Fruit fly (Drosophila melanogaster) Kc167 (cell line): ENCODE measurements around the gene Hs6st.

Source experiments
- h ChIP-seq: fragments of >200 bp; optimal IDR thresholded peaks from 3 replicates; lab custom pipeline; 2018; ENCODE audit warnings: missing external identifiers
- insv ChIP-seq: fragments of >200 bp; optimal IDR thresholded peaks from 3 replicates; lab custom pipeline; 2018; ENCODE audit warnings: missing external identifiers
- ttk ChIP-seq: sonication (Bioruptor generic); optimal IDR thresholded peaks from 2 replicates; lab custom pipeline; 2017; ENCODE audit warnings: missing external identifiers

dm6 chr3R:19972598-19972997, 35.7 kb downstream of the Hs6st start, which contains the start of gene CG31213:
- TF ChIP-seq insv (lab: Kevin White, UChicago) (no peak), h (lab: Kevin White, UChicago) (no peak), ttk (lab: Kevin White, UChicago) (no peak)
